Fruit fly (Drosophila melanogaster): Measurements from ENCODE around the gene eEF2.

dm6 chr2L:21648769-21649168 lies 33.2 kb downstream of the eEF2 start:
- TF ChIP-seq Sox102F (GFP tag; optimal IDR thresholded peaks at IDR 0.05) = no peak
- no peak for TF ChIP-seq eg (GFP tag; IDR thresholded peaks at IDR 0.05)
- no peak for TF ChIP-seq lz (GFP tag; optimal IDR thresholded peaks at IDR 0.05)
- TF ChIP-seq CG6854 (GFP tag; optimal IDR thresholded peaks at IDR 0.05) = no peak
- no peak for TF ChIP-seq Hr39 (GFP tag; optimal IDR thresholded peaks at IDR 0.05)
- TF ChIP-seq OdsH (GFP tag; optimal IDR thresholded peaks at IDR 0.05) = no peak
- no peak for TF ChIP-seq CG32006 (GFP tag; optimal IDR thresholded peaks at IDR 0.05)
- TF ChIP-seq CG7368 (GFP tag; optimal IDR thresholded peaks at IDR 0.05) = no peak
- no peak for TF ChIP-seq CG31627 (GFP tag; optimal IDR thresholded peaks at IDR 0.05)
- TF ChIP-seq Eip75B (GFP tag; optimal IDR thresholded peaks at IDR 0.05) = no peak

Data from whole organism, prepupa.